Fruit fly (Drosophila melanogaster) whole organism, embryonic: Measurements from ENCODE around the gene CG13949.

ENCODE experiments used
- ATbp ChIP-seq: fragments of 200-800 bp; sonication (Bioruptor generic); optimal IDR thresholded peaks from 2 replicates; lab custom pipeline; 2017; ENCODE audit warnings: missing biosample characterization, mild to moderate bottlenecking, missing genetic modification characterization, missing genetic modification reagents
- CG10366 ChIP-seq: fragments of 200-800 bp; sonication (Bioruptor generic); IDR thresholded peaks from 2 replicates; pipeline ENCODE4 v1.3.6; 2022; ENCODE audit warnings: missing biosample characterization, missing genetic modification characterization
- CG1233 ChIP-seq: fragments of 200-800 bp; sonication (Bioruptor generic); optimal IDR thresholded peaks from 4 replicates; lab custom pipeline; 2018; ENCODE audit warnings: missing biosample characterization, mild to moderate bottlenecking, missing genetic modification characterization
- CG14710 ChIP-seq: fragments of 200-800 bp; sonication (Bioruptor generic); optimal IDR thresholded peaks from 3 replicates; lab custom pipeline; 2019; ENCODE audit warnings: missing biosample characterization, mild to moderate bottlenecking, missing genetic modification characterization, moderate library complexity
- CG14860 ChIP-seq: fragments of 200-800 bp; sonication (Bioruptor generic); IDR thresholded peaks from 3 replicates; pipeline ENCODE4 v1.3.6; 2022; ENCODE audit warnings: missing biosample characterization, missing genetic modification characterization; ENCODE audit not compliant: partially characterized antibody
- CG15479 ChIP-seq: fragments of 200-800 bp; sonication (Bioruptor generic); optimal IDR thresholded peaks from 3 replicates; lab custom pipeline; 2019; ENCODE audit warnings: missing biosample characterization, mild to moderate bottlenecking, missing genetic modification characterization, moderate library complexity
- CG1602 ChIP-seq: fragments of 200-800 bp; sonication (Bioruptor generic); optimal IDR thresholded peaks from 3 replicates; lab custom pipeline; 2016; ENCODE audit warnings: missing biosample characterization, missing genetic modification characterization
- CG16779 ChIP-seq: fragments of 200-800 bp; sonication (Bioruptor generic); IDR thresholded peaks from 2 replicates; pipeline ENCODE4 v1.3.6; 2022; ENCODE audit warnings: missing biosample characterization, missing genetic modification characterization
- CG1832 ChIP-seq: fragments of 200-800 bp; sonication (Bioruptor generic); optimal IDR thresholded peaks from 2 replicates; lab custom pipeline; 2017; ENCODE audit warnings: missing biosample characterization, mild to moderate bottlenecking, missing genetic modification characterization, inconsistent platforms
- CG2202 ChIP-seq: fragments of 200-800 bp; sonication (Bioruptor generic); optimal IDR thresholded peaks from 2 replicates; lab custom pipeline; 2018; ENCODE audit warnings: missing biosample characterization, mild to moderate bottlenecking, missing genetic modification characterization
- CG32767 ChIP-seq: fragments of 200-800 bp; sonication (Bioruptor generic); IDR thresholded peaks from 2 replicates; pipeline ENCODE4 v1.3.6; 2022; ENCODE audit warnings: missing biosample characterization, missing genetic modification characterization
- CG3407 ChIP-seq: fragments of 200-800 bp; sonication (Bioruptor generic); optimal IDR thresholded peaks from 2 replicates; lab custom pipeline; 2018; ENCODE audit warnings: missing biosample characterization, mild to moderate bottlenecking, missing genetic modification characterization
- CG6683 ChIP-seq: fragments of 200-800 bp; sonication (Bioruptor generic); optimal IDR thresholded peaks from 2 replicates; lab custom pipeline; 2017; ENCODE audit warnings: missing biosample characterization, mild to moderate bottlenecking, missing genetic modification characterization, missing genetic modification reagents
- CG6765 ChIP-seq: fragments of 200-800 bp; sonication (Bioruptor generic); optimal IDR thresholded peaks from 3 replicates; lab custom pipeline; 2017; ENCODE audit warnings: missing biosample characterization, mild to moderate bottlenecking, missing genetic modification characterization
- CG6854 ChIP-seq: fragments of 200-800 bp; sonication (Bioruptor generic); optimal IDR thresholded peaks from 3 replicates; lab custom pipeline; 2017; ENCODE audit warnings: missing biosample characterization, mild to moderate bottlenecking, missing genetic modification characterization
- CG7963 ChIP-seq: fragments of 200-800 bp; sonication (Bioruptor generic); IDR thresholded peaks from 3 replicates; pipeline ENCODE4 v1.3.6; 2022; ENCODE audit warnings: missing biosample characterization, missing genetic modification characterization; ENCODE audit not compliant: partially characterized antibody
- CTCF ChIP-seq: fragments of 200-800 bp; sonication (Bioruptor generic); optimal IDR thresholded peaks from 2 replicates; lab custom pipeline; 2017; ENCODE audit warnings: missing biosample characterization, mild to moderate bottlenecking, missing genetic modification characterization, moderate library complexity
- Chrac-16 ChIP-seq: fragments of 200-800 bp; sonication (Bioruptor generic); optimal IDR thresholded peaks from 3 replicates; lab custom pipeline; 2016; ENCODE audit warnings: missing biosample characterization, missing genetic modification characterization
- CoRest ChIP-seq: fragments of 200-800 bp; sonication (Bioruptor generic); optimal IDR thresholded peaks from 3 replicates; lab custom pipeline; 2018; ENCODE audit warnings: missing biosample characterization, mild to moderate bottlenecking, missing genetic modification characterization, moderate library complexity
- E2f1 ChIP-seq: fragments of 200-800 bp; sonication (Bioruptor generic); IDR thresholded peaks from 2 replicates; pipeline ENCODE4 v1.3.6; 2022; ENCODE audit warnings: missing biosample characterization, missing genetic modification characterization
- Ets97D ChIP-seq: fragments of 200-800 bp; sonication (Bioruptor generic); optimal IDR thresholded peaks from 3 replicates; lab custom pipeline; 2016; ENCODE audit warnings: missing biosample characterization, missing genetic modification characterization
- Gug ChIP-seq: fragments of 200-800 bp; sonication (Bioruptor generic); IDR thresholded peaks from 4 replicates; pipeline ENCODE4 v1.3.6; 2022; ENCODE audit warnings: missing biosample characterization, missing genetic modification characterization
- Hmr ChIP-seq: fragments of 200-800 bp; sonication (Bioruptor generic); optimal IDR thresholded peaks from 3 replicates; lab custom pipeline; 2017; ENCODE audit warnings: mild to moderate bottlenecking, missing biosample characterization, missing genetic modification reagents, missing genetic modification characterization
- Jarid2 ChIP-seq: fragments of 200-800 bp; sonication (Bioruptor generic); optimal IDR thresholded peaks from 3 replicates; lab custom pipeline; 2017; ENCODE audit warnings: mild to moderate bottlenecking, missing biosample characterization, missing genetic modification reagents, missing genetic modification characterization
- Med ChIP-seq: fragments of 200-800 bp; sonication (Bioruptor generic); peaks from one replicate; lab custom pipeline; 2016; ENCODE audit warnings: missing biosample characterization, missing genetic modification characterization, mild to moderate bottlenecking, inconsistent platforms, moderate library complexity
- NK7.1 ChIP-seq: fragments of 200-800 bp; sonication (Bioruptor generic); optimal IDR thresholded peaks from 3 replicates; lab custom pipeline; 2016; ENCODE audit warnings: missing biosample characterization, missing genetic modification characterization
- Rx ChIP-seq: fragments of 200-800 bp; sonication (Bioruptor generic); IDR thresholded peaks from 2 replicates; pipeline ENCODE4 v1.3.6; 2022; ENCODE audit warnings: missing biosample characterization, missing genetic modification characterization
- chm ChIP-seq: fragments of 200-800 bp; sonication (Bioruptor generic); IDR thresholded peaks from 2 replicates; pipeline ENCODE4 v1.3.6; 2022; ENCODE audit warnings: missing biosample characterization, missing genetic modification characterization
- chn ChIP-seq: fragments of 200-800 bp; sonication (Bioruptor generic); optimal IDR thresholded peaks from 2 replicates; lab custom pipeline; 2016; ENCODE audit warnings: missing biosample characterization, missing genetic modification characterization
- ci ChIP-seq: fragments of 200-800 bp; sonication (Bioruptor generic); IDR thresholded peaks from 3 replicates; pipeline ENCODE4 v1.3.6; 2022; ENCODE audit warnings: missing biosample characterization, missing genetic modification characterization
- disco-r ChIP-seq: fragments of 200-800 bp; sonication (Bioruptor generic); optimal IDR thresholded peaks from 2 replicates; lab custom pipeline; 2016; ENCODE audit warnings: missing biosample characterization, missing genetic modification characterization
- dmrt11E ChIP-seq: fragments of 200-800 bp; sonication (Bioruptor generic); optimal IDR thresholded peaks from 3 replicates; lab custom pipeline; 2018; ENCODE audit warnings: missing biosample characterization, mild to moderate bottlenecking, missing genetic modification characterization, moderate library complexity
- gt ChIP-seq: fragments of 200-800 bp; sonication (Bioruptor generic); IDR thresholded peaks from 2 replicates; pipeline ENCODE4 v1.3.6; 2022; ENCODE audit warnings: missing biosample characterization, missing genetic modification characterization
- hb ChIP-seq: fragments of 200-800 bp; sonication (Bioruptor generic); IDR thresholded peaks from 3 replicates; pipeline ENCODE4 v1.3.6; 2022; ENCODE audit warnings: missing biosample characterization, missing genetic modification characterization; ENCODE audit not compliant: partially characterized antibody
- hkb ChIP-seq, 2 experiments: fragments of 200-800 bp in 1 of 2; fragments of >200 bp in 1 of 2; sonication (Bioruptor generic) in 1 of 2; IDR thresholded peaks in 1 of 2; optimal IDR thresholded peaks in 1 of 2; 2 replicates each; pipeline versions ENCODE4 v1.3.6 to Lab custom; 2017 to 2022; ENCODE audit warnings: missing biosample characterization in 1 of 2, missing genetic modification characterization in 1 of 2
- insv ChIP-seq, 2 experiments: fragments of 200-800 bp; sonication (Bioruptor generic); optimal IDR thresholded peaks; 3 replicates each; lab custom pipeline; 2016 to 2018; ENCODE audit warnings: missing biosample characterization in 2 of 2, missing genetic modification characterization in 2 of 2
- jigr1 ChIP-seq: fragments of 200-800 bp; sonication (Bioruptor generic); IDR thresholded peaks from 3 replicates; pipeline ENCODE4 v1.3.6; 2022; ENCODE audit warnings: missing biosample characterization, missing genetic modification characterization
- kay ChIP-seq: fragments of 200-800 bp; sonication (Bioruptor generic); optimal IDR thresholded peaks from 2 replicates; lab custom pipeline; 2016; ENCODE audit warnings: missing biosample characterization, missing genetic modification characterization
- nom ChIP-seq: fragments of 200-800 bp; sonication (Bioruptor generic); optimal IDR thresholded peaks from 2 replicates; lab custom pipeline; 2017; ENCODE audit warnings: missing biosample characterization, missing genetic modification characterization, mild to moderate bottlenecking, moderate library complexity, missing genetic modification reagents
- pfk ChIP-seq: fragments of 200-800 bp; sonication (Bioruptor generic); optimal IDR thresholded peaks from 2 replicates; lab custom pipeline; 2018; ENCODE audit warnings: missing biosample characterization, mild to moderate bottlenecking, missing genetic modification characterization, moderate library complexity
- phol ChIP-seq: fragments of 200-800 bp; sonication (Bioruptor generic); optimal IDR thresholded peaks from 3 replicates; lab custom pipeline; 2018; ENCODE audit warnings: missing biosample characterization, mild to moderate bottlenecking, missing genetic modification characterization, moderate library complexity
- seq ChIP-seq: fragments of 200-800 bp; sonication (Bioruptor generic); IDR thresholded peaks from 2 replicates; pipeline ENCODE4 v1.3.6; 2022; ENCODE audit warnings: missing biosample characterization, missing genetic modification characterization
- so ChIP-seq: fragments of 200-800 bp; sonication (Bioruptor generic); IDR thresholded peaks from 3 replicates; pipeline ENCODE4 v1.3.6; 2022; ENCODE audit warnings: missing biosample characterization, missing genetic modification characterization
- sr ChIP-seq: fragments of 200-800 bp; sonication (Bioruptor generic); IDR thresholded peaks from 3 replicates; pipeline ENCODE4 v1.3.6; 2022; ENCODE audit warnings: missing biosample characterization, missing genetic modification characterization
- tap ChIP-seq: fragments of 200-800 bp; optimal IDR thresholded peaks from 3 replicates; lab custom pipeline; 2019; ENCODE audit warnings: missing biosample characterization, mild to moderate bottlenecking, missing genetic modification characterization, moderate library complexity
- twi ChIP-seq: fragments of 200-800 bp; optimal IDR thresholded peaks from 2 replicates; lab custom pipeline; 2019; ENCODE audit warnings: missing biosample characterization, mild to moderate bottlenecking, missing genetic modification characterization, moderate library complexity
- usp ChIP-seq: fragments of >200 bp; optimal IDR thresholded peaks from 2 replicates; lab custom pipeline; 2017; ENCODE audit warnings: missing biosample characterization, missing genetic modification characterization
- wdn ChIP-seq: fragments of 200-800 bp; sonication (Bioruptor generic); IDR thresholded peaks from 2 replicates; pipeline ENCODE4 v1.3.6; 2022; ENCODE audit warnings: missing biosample characterization, missing genetic modification characterization

The CG13949 gene

DNA sequence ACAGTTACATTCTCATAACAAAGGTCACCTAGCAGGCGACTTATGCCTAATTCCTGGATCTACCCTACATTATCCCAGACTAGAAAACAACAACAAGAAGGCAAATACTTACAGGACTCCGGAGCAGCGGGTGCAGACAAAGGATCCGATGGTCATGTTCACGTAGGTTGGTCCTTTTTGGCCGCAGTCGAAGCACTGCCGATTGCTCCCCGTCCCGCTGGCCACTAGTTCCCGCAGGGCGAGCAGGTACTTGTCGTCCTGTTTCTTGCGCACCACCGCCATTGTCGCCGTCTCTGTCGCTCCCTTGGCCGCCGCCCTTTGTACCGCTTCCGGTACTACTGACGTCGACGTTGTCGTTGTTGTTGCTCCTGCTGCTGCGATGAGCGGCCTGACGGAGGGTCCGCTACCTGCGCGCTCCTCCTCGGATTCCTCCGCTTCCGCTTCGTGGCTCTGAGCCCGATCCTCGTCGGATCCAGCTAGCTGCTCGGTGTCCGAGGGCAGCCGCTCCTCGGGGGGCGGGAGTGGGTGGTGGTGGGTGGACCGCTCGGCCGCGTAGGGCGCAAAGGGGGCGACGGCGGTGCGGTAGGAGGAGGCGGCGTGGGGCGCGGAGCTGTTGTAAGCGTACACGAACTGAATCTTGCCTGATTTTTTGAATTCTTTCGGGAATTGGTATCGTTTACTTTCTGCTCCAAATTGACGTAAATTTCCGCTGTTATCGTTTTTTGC lies 5.2 kb upstream of the CG13949 start (continued):
- no peak for TF ChIP-seq sr
- no peak for TF ChIP-seq Ets97D (GFP tag; lab: Kevin White, UChicago)
- TF ChIP-seq ci (GFP tag; lab: Robert Waterston, UW), result peak; percentile 47; the same call in 1 of the 3 replicates
- TF ChIP-seq so (GFP tag; lab: Robert Waterston, UW), result 0 out of 3 replicates have a peak, but pooled peaks have one; percentile 20
- no peak for TF ChIP-seq seq (GFP tag; lab: Robert Waterston, UW)
- no peak for TF ChIP-seq NK7.1 (GFP tag; lab: Kevin White, UChicago)
- peak; percentile 62 for TF ChIP-seq Med (GFP tag; lab: Kevin White, UChicago)
- TF ChIP-seq CTCF (GFP tag; lab: Kevin White, UChicago), result no peak
- no peak for TF ChIP-seq Jarid2 (GFP tag; lab: Kevin White, UChicago)
- TF ChIP-seq jigr1 (GFP tag; lab: Robert Waterston, UW), result no peak
- TF ChIP-seq dmrt11E (tag; lab: Kevin White, UChicago), result no peak
- TF ChIP-seq CG1832 (GFP tag; lab: Kevin White, UChicago), result peak; percentile 47
- no peak for TF ChIP-seq CG6683 (GFP tag; lab: Kevin White, UChicago)
- peak; percentile 21 for TF ChIP-seq twi (tag; lab: Kevin White, UChicago)
- no peak for TF ChIP-seq CG3407 (GFP tag; lab: Kevin White, UChicago)
- 0 out of 3 replicates have a peak, but pooled peaks have one; percentile 8 for TF ChIP-seq hb (GFP tag; lab: Robert Waterston, UW)
- no peak for TF ChIP-seq CoRest (tag; lab: Kevin White, UChicago)
- no peak for TF ChIP-seq wdn
- peak; percentile 86 for TF ChIP-seq CG15479 (GFP tag; lab: Kevin White, UChicago)
- no peak for TF ChIP-seq Rx (GFP tag; lab: Robert Waterston, UW)
- TF ChIP-seq E2f1 (GFP tag; lab: Robert Waterston, UW), result no peak
- TF ChIP-seq chn (GFP tag; lab: Kevin White, UChicago), result peak; percentile 6

DNA sequence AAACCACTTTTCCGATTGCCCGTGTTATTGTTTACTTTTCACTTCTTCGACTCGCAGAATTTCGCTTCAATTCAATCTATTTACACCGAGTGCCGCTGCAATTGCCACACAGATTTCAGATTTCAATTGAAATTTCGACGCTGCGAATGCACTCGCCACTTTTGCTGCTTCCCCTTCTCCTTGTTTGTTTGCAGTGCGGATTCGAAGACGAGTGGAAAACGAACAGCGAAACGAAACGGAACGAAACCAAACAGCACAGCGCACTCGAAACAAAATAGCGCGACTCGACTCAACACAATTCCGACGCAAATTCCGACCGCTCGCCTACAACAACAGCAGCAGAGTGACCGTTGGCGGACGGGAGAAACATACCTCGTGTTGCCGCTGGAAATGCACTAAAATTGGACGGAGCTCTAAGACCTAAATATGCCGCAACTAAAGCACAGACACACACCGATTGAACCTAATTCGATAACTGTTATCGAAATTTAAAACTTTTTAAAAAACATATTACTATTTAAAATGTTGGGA lies 4.3 kb upstream of the CG13949 start, which contains the start of gene drongo:
TSS of gene drongo (minus strand) at position 345 of the 531 bp plus-strand sequence.
- TF ChIP-seq CG16779 (GFP tag; lab: Robert Waterston, UW) (peak; percentile 47; the same call in 1 of the 2 replicates), CG10366 (GFP tag; lab: Robert Waterston, UW) (no peak), chm (GFP tag; lab: Robert Waterston, UW) (peak; percentile 87), hkb (optimal IDR thresholded peaks at IDR 0.05; lab: Kevin White, UChicago) (no peak), hkb (GFP tag; IDR thresholded peaks at IDR 0.05; lab: Robert Waterston, UW) (peak; percentile 52; the same call in 1 of the 2 replicates), pfk (GFP tag; lab: Kevin White, UChicago) (peak; percentile 99), usp (no peak), CG7963 (GFP tag; lab: Robert Waterston, UW) (no peak), tap (tag; lab: Kevin White, UChicago) (no peak), CG6765 (no peak), CG1602 (no peak), CG6854 (GFP tag; lab: Kevin White, UChicago) (no peak), CG32767 (GFP tag; lab: Robert Waterston, UW) (no peak), insv (GFP tag; optimal IDR thresholded peaks at IDR 0.05; lab: Kevin White, UChicago) (peak in 1 of 2 experiments; percentile 54), phol (tag; lab: Kevin White, UChicago) (peak; percentile 37), Chrac-16 (GFP tag; lab: Kevin White, UChicago) (no peak), CG14710 (tag; lab: Kevin White, UChicago) (peak; percentile 51), CG1233 (GFP tag; lab: Kevin White, UChicago) (no peak), Hmr (GFP tag; lab: Kevin White, UChicago) (peak; percentile 81), Gug (GFP tag; lab: Robert Waterston, UW) (peak; percentile 18; the same call in 1 of the 4 replicates), ATbp (GFP tag; lab: Kevin White, UChicago) (peak; percentile 34), CG14860 (GFP tag; lab: Robert Waterston, UW) (0 out of 3 replicates have a peak, but pooled peaks have one; percentile 48), kay (peak; percentile 14), nom (peak; percentile 76), disco-r (no peak), gt (GFP tag; lab: Robert Waterston, UW) (no peak), CG2202 (tag; lab: Kevin White, UChicago) (peak; percentile 34)
